ENCODE assay signal across 2 worm cellular contexts in genomic region chrIV:1824065-1824531, ce11.
A peak's percentile ranks its signal among the peaks of the same experiment; 100 is the strongest.
TF ChIP-seq lines count a peak whose summit lies in the region.

TSS of gene cmk-1 (plus strand) at chrIV:1824481.

TF ChIP-seq in whole organism, L1 larva, 84 proteins besides CTCF, POLR2A, EP300 and RAD21 (continued from another document):
- TF ChIP-seq swsn-7 (tag; optimal IDR thresholded peaks at IDR 0.05; lab: Kevin White, UChicago) (peak; percentile 73), xbp-1 (tag; optimal IDR thresholded peaks at IDR 0.05; lab: Kevin White, UChicago) (peak; percentile 40), fos-1 (tag; optimal IDR thresholded peaks at IDR 0.05; lab: Kevin White, UChicago) (peak; percentile 28), C16A3.4 (tag; optimal IDR thresholded peaks at IDR 0.05; lab: Kevin White, UChicago) (no peak), ztf-11 (tag; optimal IDR thresholded peaks at IDR 0.05; lab: Kevin White, UChicago) (peak in 1 of 2 experiments; percentile 20), mdl-1 (tag; optimal IDR thresholded peaks at IDR 0.05; lab: Kevin White, UChicago) (peak in 1 of 2 experiments; percentile 16), aha-1 (tag; optimal IDR thresholded peaks at IDR 0.05; lab: Kevin White, UChicago) (no peak), unc-130 (tag; optimal IDR thresholded peaks at IDR 0.05; lab: Kevin White, UChicago) (no peak), nhr-71 (tag; optimal IDR thresholded peaks at IDR 0.05; lab: Kevin White, UChicago) (peak; percentile 80), hpl-2 (GFP tag; optimal IDR thresholded peaks at IDR 0.05; lab: Kevin White, UChicago) (no peak), pag-3 (tag; optimal IDR thresholded peaks at IDR 0.05; lab: Kevin White, UChicago; ENCODE audit: borderline replicate concordance, insufficient read depth) (peak; percentile 83), isw-1 (GFP tag; IDR thresholded peaks at IDR 0.05; lab: Robert Waterston, UW) (peak; percentile 45)

TF ChIP-seq in whole organism, L4 larva, 104 proteins besides CTCF, POLR2A, EP300 and RAD21 (continued from another document):
- TF ChIP-seq hlh-11 (tag; optimal IDR thresholded peaks at IDR 0.05; lab: Kevin White, UChicago) (peak; percentile 43), aly-2 (tag; optimal IDR thresholded peaks at IDR 0.05; lab: Kevin White, UChicago) (no peak), mep-1 (tag; optimal IDR thresholded peaks at IDR 0.05; lab: Kevin White, UChicago) (peak; percentile 74), lin-13 (GFP tag; optimal IDR thresholded peaks at IDR 0.05; lab: Kevin White, UChicago) (no peak)
TF ChIP-seq in whole organism, L4 larva: peak in this region for 20.
